Fruit fly (Drosophila melanogaster): Measurements from ENCODE around the gene CG4281.

CG4281 gene

DNA sequence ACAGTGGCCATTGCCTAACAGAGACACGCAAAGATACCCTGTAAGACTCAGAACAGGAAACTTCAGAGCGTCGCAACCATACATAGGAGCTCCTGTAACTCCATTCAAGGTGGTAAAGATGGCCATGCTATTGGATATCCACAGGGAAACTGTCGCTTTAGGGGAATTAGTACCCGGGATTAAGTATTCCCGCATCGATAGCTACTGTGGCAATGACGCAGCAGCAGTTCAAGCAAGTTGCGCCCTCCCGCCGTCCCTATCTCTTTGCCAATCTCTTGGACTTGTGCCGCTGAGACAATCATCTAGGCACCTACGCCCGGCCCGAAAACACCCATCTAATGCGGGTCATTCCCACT, 5.7 kb upstream of the CG4281 start (continued):
- TF ChIP-seq caup (GFP tag; optimal IDR thresholded peaks at IDR 0.05; ENCODE audit: severe bottlenecking) (peak; percentile 72), CG18262 (tag; optimal IDR thresholded peaks at IDR 0.05) (peak; percentile 39), pnt (GFP tag; optimal IDR thresholded peaks at IDR 0.05) (peak; percentile 56), CG7372 (GFP tag; IDR thresholded peaks at IDR 0.05) (peak; percentile 78), ci (GFP tag; IDR thresholded peaks at IDR 0.05) (0 out of 3 replicates have a peak, but pooled peaks have one; percentile 43), Ets97D (GFP tag; optimal IDR thresholded peaks at IDR 0.05) (no peak), CG4854 (GFP tag; optimal IDR thresholded peaks at IDR 0.05) (no peak), CG6254 (GFP tag; optimal IDR thresholded peaks at IDR 0.05) (no peak), CG17361 (GFP tag; IDR thresholded peaks at IDR 0.05) (peak; percentile 55; the same call in 2 of the 3 replicates), CG2712 (tag; optimal IDR thresholded peaks at IDR 0.05) (peak; percentile 48), CrebB (tag; optimal IDR thresholded peaks at IDR 0.05) (no peak), CG7357 (GFP tag; IDR thresholded peaks at IDR 0.05) (peak; percentile 63; the same call in 2 of the 3 replicates), Mes4 (GFP tag; optimal IDR thresholded peaks at IDR 0.05) (no peak), E2f2 (GFP tag; IDR thresholded peaks at IDR 0.05) (peak; percentile 43), zen2 (GFP tag; IDR thresholded peaks at IDR 0.05; ENCODE audit: partially characterized antibody) (no peak), Hr3 (GFP tag; optimal IDR thresholded peaks at IDR 0.05) (peak; percentile 11), sisA (GFP tag; IDR thresholded peaks at IDR 0.05) (peak; percentile 69), en (GFP tag; optimal IDR thresholded peaks at IDR 0.05) (peak; percentile 6), grn (GFP tag; optimal IDR thresholded peaks at IDR 0.05) (peak; percentile 56), CG43689 (GFP tag; IDR thresholded peaks at IDR 0.05) (no peak), Fer1 (GFP tag; optimal IDR thresholded peaks at IDR 0.05) (peak; percentile 82), HLH54F (GFP tag; optimal IDR thresholded peaks at IDR 0.05) (peak; percentile 53), Dp (GFP tag; optimal IDR thresholded peaks at IDR 0.05) (no peak), mld (GFP tag; IDR thresholded peaks at IDR 0.05; ENCODE audit: partially characterized antibody) (no peak), CG1647 (GFP tag; optimal IDR thresholded peaks at IDR 0.05) (peak; percentile 28), zen (tag; optimal IDR thresholded peaks at IDR 0.05) (peak; percentile 20), CG5180 (GFP tag; optimal IDR thresholded peaks at IDR 0.05) (peak; percentile 38), pan (optimal IDR thresholded peaks at IDR 0.05) (no peak), pan (GFP tag; optimal IDR thresholded peaks at IDR 0.05 in 1 of 2, IDR thresholded peaks at IDR 0.05 in 1 of 2) (peak in 1 of 2 experiments; percentile 74), luna (GFP tag; optimal IDR thresholded peaks at IDR 0.05) (peak; percentile 20), CG13624 (GFP tag; optimal IDR thresholded peaks at IDR 0.05) (peak; percentile 76), CG14667 (GFP tag; IDR thresholded peaks at IDR 0.05) (peak; percentile 31; the same call in 1 of the 2 replicates), klu (GFP tag; IDR thresholded peaks at IDR 0.05) (peak; percentile 60), CG15073 (GFP tag; optimal IDR thresholded peaks at IDR 0.05) (no peak), dpn (GFP tag; optimal IDR thresholded peaks at IDR 0.05) (peak; percentile 61 to 74), CG13424 (tag; optimal IDR thresholded peaks at IDR 0.05) (peak; percentile 77), gsb-n (tag; optimal IDR thresholded peaks at IDR 0.05) (no peak), Kr (GFP tag; optimal IDR thresholded peaks at IDR 0.05) (no peak), Gsc (GFP tag; IDR thresholded peaks at IDR 0.05) (0 out of 2 replicates have a peak, but pooled peaks have one; percentile 38), CG13775 (GFP tag; optimal IDR thresholded peaks at IDR 0.05) (peak; percentile 26), al (GFP tag; IDR thresholded peaks at IDR 0.05) (peak; percentile 68), cwo (GFP tag; optimal IDR thresholded peaks at IDR 0.05) (peak; percentile 65), CG15696 (tag; optimal IDR thresholded peaks at IDR 0.05) (no peak), pzg (GFP tag; optimal IDR thresholded peaks at IDR 0.05) (no peak), NC2β (GFP tag; optimal IDR thresholded peaks at IDR 0.05) (peak; percentile 27), CG32532 (GFP tag; IDR thresholded peaks at IDR 0.05) (peak; percentile 79), NfI (GFP tag; optimal IDR thresholded peaks at IDR 0.05) (peak; percentile 52), CG12236 (GFP tag; optimal IDR thresholded peaks at IDR 0.05) (no peak), Dad (GFP tag; optimal IDR thresholded peaks at IDR 0.05) (peak; percentile 7), repo (GFP tag; optimal IDR thresholded peaks at IDR 0.05) (no peak), CG6175 (GFP tag; IDR thresholded peaks at IDR 0.05) (no peak), CG4404 (GFP tag; IDR thresholded peaks at IDR 0.05) (peak; percentile 53)
